Worm (Caenorhabditis elegans) whole organism, L4 larva: ENCODE data around the gene nlp-63.

Experiments used
- F44E2.7 ChIP-seq: fragments of 200-800 bp; sonication (Bioruptor generic); IDR thresholded peaks from 2 replicates; pipeline ENCODE4 v2.1.2; 2022; ENCODE audit warnings: missing genetic modification characterization, missing compliant biosample characterization
- R02D3.7 ChIP-seq: fragments of 150-350 bp; sonication (generic microtip); optimal IDR thresholded peaks from 3 replicates; lab custom pipeline; 2014; ENCODE audit warnings: missing biosample characterization, missing genetic modification characterization
- T26A8.4 ChIP-seq: fragments of 200-800 bp; sonication (Bioruptor generic); IDR thresholded peaks from 2 replicates; pipeline ENCODE4 v1.3.6; 2022; ENCODE audit warnings: missing genetic modification characterization, missing compliant biosample characterization
- Y105C5A.15 ChIP-seq: fragments of 200-800 bp; sonication (Bioruptor generic); IDR thresholded peaks from 2 replicates; pipeline ENCODE4 v1.3.6; 2022; ENCODE audit warnings: missing genetic modification characterization, missing compliant biosample characterization
- ZK337.2 ChIP-seq: fragments of 200-800 bp; sonication (Bioruptor generic); IDR thresholded peaks from 2 replicates; pipeline ENCODE4 v1.3.6; 2022; ENCODE audit warnings: missing genetic modification reagents, missing genetic modification characterization, missing compliant biosample characterization
- attf-4 ChIP-seq: sonication (generic microtip); optimal IDR thresholded peaks from 3 replicates; lab custom pipeline; 2017; ENCODE audit warnings: missing biosample characterization, missing genetic modification characterization
- ceh-20 ChIP-seq: fragments of 200-800 bp; sonication (Bioruptor generic); IDR thresholded peaks from 2 replicates; pipeline ENCODE4 v1.3.6; 2022; ENCODE audit warnings: missing genetic modification reagents, missing genetic modification characterization, missing compliant biosample characterization
- ceh-32 ChIP-seq: sonication (generic microtip); optimal IDR thresholded peaks from 2 replicates; lab custom pipeline; 2016; ENCODE audit warnings: mild to moderate bottlenecking, missing genetic modification characterization, missing compliant biosample characterization; ENCODE audit not compliant: poor library complexity
- ceh-62 ChIP-seq: sonication (generic microtip); optimal IDR thresholded peaks from 2 replicates; lab custom pipeline; 2017; ENCODE audit warnings: missing biosample characterization, missing genetic modification characterization
- ces-1 ChIP-seq: fragments of 150-350 bp; sonication (generic microtip); optimal IDR thresholded peaks from 4 replicates; lab custom pipeline; 2014; ENCODE audit warnings: missing biosample characterization, missing genetic modification reagents, missing genetic modification characterization
- daf-8 ChIP-seq: fragments of 200-800 bp; sonication (Bioruptor generic); IDR thresholded peaks from 2 replicates; pipeline ENCODE4 v1.3.6; 2022; ENCODE audit warnings: missing genetic modification characterization, missing compliant biosample characterization
- dmd-6 ChIP-seq: fragments of 200-800 bp; sonication (Bioruptor generic); IDR thresholded peaks from 2 replicates; pipeline ENCODE4 v1.3.6; 2022; ENCODE audit warnings: missing genetic modification reagents, missing genetic modification characterization, missing compliant biosample characterization
- dmd-8 ChIP-seq: fragments of 200-800 bp; sonication (Bioruptor generic); IDR thresholded peaks from 2 replicates; pipeline ENCODE4 v1.3.6; 2022; ENCODE audit warnings: missing genetic modification characterization, missing compliant biosample characterization
- dpl-1 ChIP-seq: fragments of 150-350 bp; optimal IDR thresholded peaks from 2 replicates; lab custom pipeline; 2014; ENCODE audit warnings: missing biosample characterization, missing genetic modification reagents, missing genetic modification characterization
- duxl-1 ChIP-seq: sonication (generic microtip); optimal IDR thresholded peaks from 2 replicates; lab custom pipeline; 2016; ENCODE audit warnings: mild to moderate bottlenecking, missing genetic modification characterization, moderate library complexity, missing compliant biosample characterization; ENCODE audit not compliant: poor library complexity
- egl-43 ChIP-seq: fragments of 200-800 bp; sonication (Bioruptor generic); IDR thresholded peaks from 2 replicates; pipeline ENCODE4 v1.3.6; 2022; ENCODE audit warnings: missing genetic modification reagents, missing genetic modification characterization, missing compliant biosample characterization
- hlh-11 ChIP-seq: fragments of 200-800 bp; sonication (Bioruptor generic); optimal IDR thresholded peaks from 2 replicates; lab custom pipeline; 2018; ENCODE audit warnings: mild to moderate bottlenecking, missing genetic modification characterization, missing compliant biosample characterization
- lin-13 ChIP-seq: fragments of 150-350 bp; optimal IDR thresholded peaks from 2 replicates; lab custom pipeline; 2014; ENCODE audit warnings: missing biosample characterization, missing genetic modification reagents, missing genetic modification characterization
- lin-29 ChIP-seq: fragments of 200-800 bp; sonication (Bioruptor generic); IDR thresholded peaks from 2 replicates; pipeline ENCODE4 v1.3.6; 2022; ENCODE audit warnings: missing genetic modification reagents, missing genetic modification characterization, missing compliant biosample characterization
- lin-38 ChIP-seq: fragments of 200-800 bp; sonication (Bioruptor generic); IDR thresholded peaks from 2 replicates; pipeline ENCODE4 v1.3.6; 2022; ENCODE audit warnings: missing genetic modification reagents, missing genetic modification characterization, missing compliant biosample characterization
- lsy-2 ChIP-seq, 2 experiments: fragments of 150-350 bp in 1 of 2; sonication (generic microtip) in 1 of 2; optimal IDR thresholded peaks; 2 replicates each; lab custom pipeline; 2014 to 2017; ENCODE audit warnings: missing biosample characterization in 2 of 2, missing genetic modification characterization in 2 of 2
- madf-5 ChIP-seq, 2 experiments: fragments of 200-800 bp; sonication (Bioruptor generic); IDR thresholded peaks; 2 replicates each; pipeline ENCODE4 v1.3.6; 2022; ENCODE audit warnings: missing compliant biosample characterization in 2 of 2, missing genetic modification characterization in 2 of 2
- mdl-1 ChIP-seq, 2 experiments: fragments of 150-350 bp in 1 of 2; sonication (generic microtip) in 1 of 2; optimal IDR thresholded peaks; 2 replicates each; lab custom pipeline; 2014 to 2017; ENCODE audit warnings: missing biosample characterization in 2 of 2, missing genetic modification characterization in 2 of 2
- mdt-29 ChIP-seq: fragments of 200-800 bp; sonication (Bioruptor generic); IDR thresholded peaks from 2 replicates; pipeline ENCODE4 v1.3.6; 2022; ENCODE audit warnings: missing genetic modification reagents, missing genetic modification characterization, missing compliant biosample characterization
- mep-1 ChIP-seq: fragments of 150-350 bp; sonication (generic microtip); optimal IDR thresholded peaks from 3 replicates; lab custom pipeline; 2014; ENCODE audit warnings: missing biosample characterization, missing genetic modification characterization
- nhr-102 ChIP-seq: sonication (generic microtip); optimal IDR thresholded peaks from 2 replicates; lab custom pipeline; 2016; ENCODE audit warnings: mild to moderate bottlenecking, missing genetic modification characterization, moderate library complexity, missing compliant biosample characterization
- nhr-11 ChIP-seq: fragments of 150-350 bp; optimal IDR thresholded peaks from 2 replicates; lab custom pipeline; 2014; ENCODE audit warnings: missing biosample characterization, missing genetic modification characterization
- nhr-28 ChIP-seq: fragments of 150-350 bp; optimal IDR thresholded peaks from 2 replicates; lab custom pipeline; 2014; ENCODE audit warnings: missing biosample characterization, missing genetic modification characterization
- nhr-76 ChIP-seq: fragments of 150-350 bp; optimal IDR thresholded peaks from 2 replicates; lab custom pipeline; 2014; ENCODE audit warnings: missing biosample characterization, missing genetic modification characterization
- pha-4 ChIP-seq, 2 experiments: fragments of 150-350 bp in 1 of 2; fragments of 200-800 bp in 1 of 2; sonication (Bioruptor generic) in 1 of 2; IDR thresholded peaks in 1 of 2; optimal IDR thresholded peaks in 1 of 2; 2 replicates each; pipeline versions ENCODE4 v1.3.6 to Lab custom; 2014 to 2022; ENCODE audit warnings: missing genetic modification characterization in 2 of 2, missing genetic modification reagents in 2 of 2, missing biosample characterization in 1 of 2, missing compliant biosample characterization in 1 of 2
- rbr-2 ChIP-seq: sonication (generic microtip); optimal IDR thresholded peaks from 2 replicates; lab custom pipeline; 2016; ENCODE audit warnings: missing genotype, missing genetic modification characterization, missing compliant biosample characterization
- saeg-2 ChIP-seq: fragments of 200-800 bp; sonication (Bioruptor generic); IDR thresholded peaks from 2 replicates; pipeline ENCODE4 v1.3.6; 2022; ENCODE audit warnings: missing genetic modification reagents, missing genetic modification characterization, missing compliant biosample characterization
- sdz-12 ChIP-seq: fragments of 200-800 bp; sonication (Bioruptor generic); optimal IDR thresholded peaks from 2 replicates; lab custom pipeline; 2018; ENCODE audit warnings: mild to moderate bottlenecking, missing genetic modification characterization, missing compliant biosample characterization
- skn-1 ChIP-seq: fragments of 150-350 bp; optimal IDR thresholded peaks from 2 replicates; lab custom pipeline; 2014; ENCODE audit warnings: missing biosample characterization, missing genetic modification characterization
- snpc-4 ChIP-seq: fragments of 150-350 bp; optimal IDR thresholded peaks from 2 replicates; lab custom pipeline; 2014; ENCODE audit warnings: missing biosample characterization, missing genetic modification characterization
- spr-1 ChIP-seq: sonication (generic microtip); optimal IDR thresholded peaks from 2 replicates; lab custom pipeline; 2016; ENCODE audit warnings: mild to moderate bottlenecking, missing genetic modification characterization, missing compliant biosample characterization
- spr-3 ChIP-seq: fragments of 200-800 bp; sonication (Bioruptor generic); optimal IDR thresholded peaks from 2 replicates; lab custom pipeline; 2018; ENCODE audit warnings: mild to moderate bottlenecking, missing genetic modification characterization, missing compliant biosample characterization
- tra-1 ChIP-seq: fragments of 200-800 bp; sonication (Bioruptor generic); IDR thresholded peaks from 2 replicates; pipeline ENCODE4 v1.3.6; 2022; ENCODE audit warnings: missing genetic modification reagents, missing genetic modification characterization, missing compliant biosample characterization
- unc-130 ChIP-seq: sonication (generic microtip); optimal IDR thresholded peaks from 2 replicates; lab custom pipeline; 2016; ENCODE audit warnings: missing genetic modification reagents, missing genetic modification characterization, missing compliant biosample characterization
- unc-62 ChIP-seq, 3 experiments: fragments of 150-350 bp in 1 of 3; sonication (generic microtip); optimal IDR thresholded peaks in 2 of 3; peaks in 1 of 3; 1 replicate in 1 of 3; 2 replicates in 2 of 3; lab custom pipeline; 2014 to 2017; ENCODE audit warnings: missing biosample characterization in 3 of 3, missing genetic modification characterization in 3 of 3, missing genetic modification reagents in 3 of 3, missing genotype in 1 of 3
- vab-7 ChIP-seq: fragments of 200-800 bp; sonication (Bioruptor generic); IDR thresholded peaks from 2 replicates; pipeline ENCODE4 v1.3.6; 2022; ENCODE audit warnings: missing genetic modification reagents, missing genetic modification characterization, missing compliant biosample characterization
- zfp-2 ChIP-seq: sonication (generic microtip); optimal IDR thresholded peaks from 2 replicates; lab custom pipeline; 2016; ENCODE audit warnings: mild to moderate bottlenecking, missing genetic modification characterization, missing compliant biosample characterization
- zip-11 ChIP-seq: fragments of 200-800 bp; sonication (Bioruptor generic); IDR thresholded peaks from 2 replicates; pipeline ENCODE4 v1.3.6; 2022; ENCODE audit warnings: missing genetic modification characterization, missing compliant biosample characterization
- ztf-11 ChIP-seq: fragments of 150-350 bp; optimal IDR thresholded peaks from 2 replicates; lab custom pipeline; 2014; ENCODE audit warnings: missing biosample characterization, missing genetic modification characterization

nlp-63 gene

DNA sequence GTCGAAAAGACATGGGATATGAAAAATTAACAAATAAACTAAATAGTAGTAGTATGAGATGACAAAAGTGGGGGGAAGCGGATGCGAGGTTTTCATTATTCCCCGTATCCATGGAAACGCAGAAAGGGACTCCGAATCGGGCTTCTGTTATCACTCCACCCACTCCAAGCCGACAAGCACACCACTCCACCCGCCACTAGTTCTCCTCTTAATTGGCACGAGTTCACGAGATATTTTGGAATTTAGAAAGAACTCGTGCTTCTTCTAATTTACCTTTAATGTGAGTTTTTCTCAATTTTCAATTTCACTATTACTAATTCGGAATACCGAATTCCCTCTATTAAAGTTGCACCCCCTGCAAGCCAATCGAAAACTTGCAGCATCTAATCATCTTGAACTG, 11.2 kb downstream of the nlp-63 start:
- TF ChIP-seq nhr-102 (no peak), unc-62 (GFP tag; optimal IDR thresholded peaks at IDR 0.05 in 1 of 2; lab: Kevin White, UChicago) (peak in 1 of 2 experiments; percentile 29), unc-62 (tag; optimal IDR thresholded peaks at IDR 0.05; lab: Kevin White, UChicago) (no peak), dmd-6 (GFP tag; lab: Robert Waterston, UW) (no peak)

ce11 chrII:10167731-10168130, 12.5 kb downstream of the nlp-63 start:
- TF ChIP-seq F44E2.7 (no peak), egl-43 (no peak), dmd-8 (GFP tag; lab: Robert Waterston, UW) (no peak), ztf-11 (tag; lab: Kevin White, UChicago) (no peak), nhr-102 (no peak), lsy-2 (tag; optimal IDR thresholded peaks at IDR 0.05; lab: Kevin White, UChicago) (no peak)

DNA sequence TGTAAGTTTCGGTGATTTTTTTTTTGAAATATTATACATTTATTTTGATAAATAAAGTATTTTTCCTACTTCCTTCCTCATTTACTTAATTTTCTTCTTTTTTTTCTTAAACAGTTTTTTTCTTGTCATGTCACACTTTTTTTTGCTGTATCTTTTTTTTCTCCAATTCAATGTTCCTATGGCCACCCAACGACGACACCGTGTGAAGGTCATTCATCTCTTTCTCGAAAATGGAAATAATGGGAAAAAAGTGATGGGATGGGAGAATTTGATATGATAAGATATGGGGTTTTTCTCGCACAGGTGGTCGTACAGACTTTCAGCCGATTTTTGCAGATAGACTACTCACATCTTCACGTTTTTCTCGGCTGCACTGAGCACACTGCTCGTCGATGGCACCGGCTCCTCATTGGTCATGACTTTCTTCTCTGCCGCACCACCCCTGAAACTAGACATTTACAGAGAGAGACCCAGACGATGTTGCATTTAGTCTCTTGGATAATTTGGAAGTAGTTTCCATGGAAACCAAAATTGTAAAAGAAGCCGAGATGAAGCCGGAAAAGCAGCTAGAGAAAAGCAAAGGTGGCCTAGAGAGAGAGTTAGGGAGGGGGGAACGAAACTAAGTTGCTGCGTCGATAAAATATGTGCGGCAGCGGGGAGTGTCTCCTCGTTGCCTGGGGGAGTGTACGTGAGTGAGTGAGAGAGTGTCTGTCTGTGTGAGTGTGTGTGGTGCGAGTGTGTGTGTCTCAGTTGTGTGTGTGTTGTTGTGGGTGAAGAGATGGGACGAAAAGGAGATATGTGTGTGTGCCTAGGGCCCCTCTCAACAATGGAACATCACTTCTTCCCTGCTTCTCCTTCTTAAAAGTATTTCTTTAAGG, 13.9 kb downstream of the nlp-63 start, which contains the start of gene daf-19:
Gene daf-19, minus strand, starts transcription at position 442 of the 878 bp plus-strand sequence.
- TF ChIP-seq tra-1 (peak; percentile 78), hlh-11 (tag; lab: Kevin White, UChicago) (peak; percentile 50), rbr-2 (tag; lab: Kevin White, UChicago) (peak; percentile 81), mdt-29 (GFP tag; lab: Robert Waterston, UW) (no peak), nhr-28 (tag; lab: Kevin White, UChicago) (peak; percentile 56), egl-43 (peak; percentile 71), ztf-11 (tag; lab: Kevin White, UChicago) (no peak), zip-11 (GFP tag; lab: Robert Waterston, UW) (no peak), mep-1 (peak; percentile 82), lin-13 (GFP tag; lab: Kevin White, UChicago) (peak; percentile 14), saeg-2 (GFP tag; lab: Robert Waterston, UW) (no peak), pha-4 (GFP tag; IDR thresholded peaks at IDR 0.05; lab: Robert Waterston, UW) (0 out of 2 replicates have a peak, but pooled peaks have one; percentile 13), pha-4 (tag; optimal IDR thresholded peaks at IDR 0.05; lab: Kevin White, UChicago) (no peak), ceh-20 (GFP tag; lab: Robert Waterston, UW) (no peak), spr-1 (tag; lab: Kevin White, UChicago) (peak; percentile 12), zfp-2 (tag; lab: Kevin White, UChicago) (no peak), lsy-2 (tag; optimal IDR thresholded peaks at IDR 0.05; lab: Kevin White, UChicago) (peak; percentile 16 to 74), unc-130 (GFP tag; lab: Kevin White, UChicago) (no peak), spr-3 (GFP tag; lab: Kevin White, UChicago) (no peak), F44E2.7 (no peak), lin-29 (GFP tag; lab: Robert Waterston, UW) (no peak), skn-1 (tag; lab: Kevin White, UChicago) (no peak), nhr-11 (tag; lab: Kevin White, UChicago) (peak; percentile 94), daf-8 (GFP tag; lab: Robert Waterston, UW) (no peak), vab-7 (GFP tag; lab: Robert Waterston, UW) (no peak), ces-1 (GFP tag; lab: Kevin White, UChicago) (no peak), T26A8.4 (GFP tag; lab: Robert Waterston, UW) (0 out of 2 replicates have a peak, but pooled peaks have one; percentile 56), ceh-32 (tag; lab: Kevin White, UChicago) (no peak), attf-4 (no peak), sdz-12 (GFP tag; lab: Kevin White, UChicago) (peak; percentile 47), ZK337.2 (GFP tag; lab: Robert Waterston, UW) (no peak), nhr-76 (no peak), dpl-1 (GFP tag; lab: Kevin White, UChicago) (peak; percentile 23), dmd-8 (GFP tag; lab: Robert Waterston, UW) (no peak), lin-38 (GFP tag; lab: Robert Waterston, UW) (peak; percentile 59), R02D3.7 (tag; lab: Kevin White, UChicago) (no peak), snpc-4 (tag; lab: Kevin White, UChicago) (no peak), Y105C5A.15 (no peak), madf-5 (GFP tag; IDR thresholded peaks at IDR 0.05; lab: Robert Waterston, UW) (no peak), dmd-6 (GFP tag; lab: Robert Waterston, UW) (peak; percentile 42), duxl-1 (tag; lab: Kevin White, UChicago) (peak; percentile 6), mdl-1 (tag; optimal IDR thresholded peaks at IDR 0.05; lab: Kevin White, UChicago) (peak in 1 of 2 experiments; percentile 40), ceh-62 (tag; lab: Kevin White, UChicago) (no peak)
